Worm (Caenorhabditis elegans): ENCODE results near the gene osm-7.

The osm-7 gene

ce11 chrIII:13563583-13563982 is 12.4 kb upstream of the osm-7 start:
- TF ChIP-seq lag-1 (GFP tag; IDR thresholded peaks at IDR 0.05) (no peak), egrh-3 (GFP tag; IDR thresholded peaks at IDR 0.05) (peak; percentile 26; the same call in 1 of the 2 replicates), zfh-2 (GFP tag; conservative IDR thresholded peaks at IDR 0.05) (peak; percentile 86), sea-2 (GFP tag; IDR thresholded peaks at IDR 0.05) (0 out of 2 replicates have a peak, but pooled peaks have one; percentile 8), sptf-2 (GFP tag; optimal IDR thresholded peaks at IDR 0.05) (no peak)

DNA sequence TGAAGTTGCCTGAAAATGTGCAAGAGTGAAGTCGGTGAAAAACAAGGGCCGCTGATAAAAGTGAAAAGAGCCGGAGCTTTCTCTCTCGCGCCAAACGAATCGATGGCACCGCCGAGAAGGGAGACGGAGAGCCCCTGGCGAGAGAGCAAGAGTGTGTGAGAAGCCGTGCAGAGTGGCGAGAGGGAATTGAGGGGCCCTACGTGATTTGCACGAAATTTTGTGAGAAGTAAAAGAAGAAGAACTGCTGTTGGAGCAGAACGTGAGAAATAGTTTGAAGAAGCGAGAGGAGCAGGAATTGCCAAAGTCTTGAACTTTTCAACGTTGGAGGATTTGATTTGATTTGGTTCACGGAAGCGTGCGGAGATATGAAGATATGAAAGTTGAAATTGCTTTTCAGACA is 11.1 kb upstream of the osm-7 start, which contains the start of gene aldo-1:
Gene aldo-1, minus strand, starts transcription at position 9 of the 400 bp plus-strand sequence.
- TF ChIP-seq F52B5.7 (tag; optimal IDR thresholded peaks at IDR 0.05), result no peak
- TF ChIP-seq egrh-3 (GFP tag; IDR thresholded peaks at IDR 0.05), result peak; percentile 38; the same call in 1 of the 2 replicates
- TF ChIP-seq K12H6.12 (tag; optimal IDR thresholded peaks at IDR 0.05), result peak; percentile 4
- TF ChIP-seq lin-40 (tag; optimal IDR thresholded peaks at IDR 0.05), result peak; percentile 5
- peak; percentile 70 for TF ChIP-seq zfh-2 (GFP tag; conservative IDR thresholded peaks at IDR 0.05)
- TF ChIP-seq cebp-1 (GFP tag; IDR thresholded peaks at IDR 0.05), result 0 out of 2 replicates have a peak, but pooled peaks have one; percentile 23
- TF ChIP-seq cebp-1 (tag; optimal IDR thresholded peaks at IDR 0.05), result no peak
- no peak for TF ChIP-seq attf-5 (GFP tag; optimal IDR thresholded peaks at IDR 0.05)
- no peak for TF ChIP-seq snpc-3.4 (tag; optimal IDR thresholded peaks at IDR 0.05)

- TF ChIP-seq ceh-58 (GFP tag; IDR thresholded peaks at IDR 0.05) (no peak), lin-40 (tag; optimal IDR thresholded peaks at IDR 0.05) (no peak), lin-35 (GFP tag; optimal IDR thresholded peaks at IDR 0.05) (peak in 1 of 3 experiments; percentile 14)
Measured at ce11 chrIII:13565972-13566371, 10.0 kb upstream of the osm-7 start.

DNA sequence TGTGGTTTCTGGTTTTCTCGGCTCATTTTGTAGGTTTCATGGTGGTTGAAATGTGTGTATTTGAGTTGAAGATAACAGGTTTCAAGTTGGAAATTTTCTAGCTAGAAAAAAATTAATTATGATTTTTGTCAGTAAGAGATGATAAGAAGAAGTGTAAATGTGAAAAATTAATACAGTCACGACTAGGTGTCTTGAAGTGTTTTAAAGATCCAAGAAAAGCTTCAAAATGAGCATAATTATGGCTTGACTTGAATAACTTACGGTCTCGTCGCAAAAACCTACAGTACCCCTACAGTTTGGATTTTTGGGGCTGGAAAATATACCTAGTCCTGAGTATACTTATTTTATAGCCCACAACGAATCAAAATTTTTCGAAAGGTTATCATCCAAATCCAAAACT is 5.6 kb upstream of the osm-7 start, which contains the start of gene exc-12:
Gene exc-12, minus strand, starts transcription at position 101 of the 400 bp plus-strand sequence.
- TF ChIP-seq sdz-38 (tag; optimal IDR thresholded peaks at IDR 0.05), result no peak
- TF ChIP-seq gei-17 (GFP tag; optimal IDR thresholded peaks at IDR 0.05), result no peak
- TF ChIP-seq F22D6.2 (tag; optimal IDR thresholded peaks at IDR 0.05), result no peak
- no peak for TF ChIP-seq somi-1 (GFP tag; optimal IDR thresholded peaks at IDR 0.05)
- no peak for TF ChIP-seq madf-8 (GFP tag; conservative IDR thresholded peaks at IDR 0.05)
- TF ChIP-seq T07F8.4 (tag; optimal IDR thresholded peaks at IDR 0.05), result no peak
- no peak for TF ChIP-seq sptf-2 (GFP tag; optimal IDR thresholded peaks at IDR 0.05)
- no peak for TF ChIP-seq bed-2 (GFP tag; IDR thresholded peaks at IDR 0.05)
- no peak for TF ChIP-seq ccch-3 (GFP tag; optimal IDR thresholded peaks at IDR 0.05)
- no peak for TF ChIP-seq C06A6.2 (GFP tag; conservative IDR thresholded peaks at IDR 0.05)
- no peak for TF ChIP-seq pbrm-1 (GFP tag; IDR thresholded peaks at IDR 0.05)
- TF ChIP-seq him-1 (tag; optimal IDR thresholded peaks at IDR 0.05), result no peak
- no peak for TF ChIP-seq K12H6.12 (tag; optimal IDR thresholded peaks at IDR 0.05)
- no peak for TF ChIP-seq ztf-22 (GFP tag; optimal IDR thresholded peaks at IDR 0.05)
- no peak for TF ChIP-seq dox-1 (GFP tag; IDR thresholded peaks at IDR 0.05)
- TF ChIP-seq nhr-27 (tag; optimal IDR thresholded peaks at IDR 0.05), result no peak
- no peak for TF ChIP-seq hsf-1 (GFP tag; IDR thresholded peaks at IDR 0.05)
- no peak for TF ChIP-seq nhr-120 (GFP tag; IDR thresholded peaks at IDR 0.05)

- TF ChIP-seq aptf-3 (GFP tag; IDR thresholded peaks at IDR 0.05) (no peak), F57C9.4 (tag; optimal IDR thresholded peaks at IDR 0.05) (no peak), aptf-2 (GFP tag; conservative IDR thresholded peaks at IDR 0.05) (0 out of 2 replicates have a peak, but pooled peaks have one; percentile 12), zfh-2 (GFP tag; conservative IDR thresholded peaks at IDR 0.05) (peak; percentile 80)
Measured at ce11 chrIII:13580076-13580475, 4.1 kb downstream of the osm-7 start.
